Fruit fly (Drosophila melanogaster): Measurements from ENCODE around the gene Kaz1-ORFB.

DNA sequence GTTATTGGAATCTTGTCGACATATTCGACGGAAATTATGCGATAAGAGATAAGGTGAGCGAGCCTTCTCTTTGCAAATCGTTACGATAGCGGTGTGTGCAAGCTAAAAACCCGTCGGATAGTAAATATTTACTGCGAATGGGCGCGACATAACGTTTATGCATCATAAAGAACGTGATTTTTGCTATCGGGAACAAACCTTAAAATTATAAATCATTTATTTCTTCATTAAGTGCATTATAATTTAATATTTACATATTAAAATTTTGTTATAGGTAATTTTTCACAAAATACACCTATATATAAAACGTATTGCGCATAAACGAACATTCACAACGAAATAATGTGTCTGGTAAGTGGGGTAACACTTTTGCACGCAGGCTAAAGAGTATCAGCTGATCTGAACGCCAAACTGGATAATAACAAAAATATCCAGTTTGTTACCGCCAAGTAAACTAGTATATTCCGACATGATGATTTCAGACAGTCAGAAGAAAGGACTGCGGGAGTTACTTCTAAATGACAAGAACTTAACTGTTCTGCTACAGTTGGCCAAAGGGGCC, 10.6 kb upstream of the Kaz1-ORFB start, which contains the start of the genes Gk1 and CG13876:
- TF ChIP-seq CG8478 (optimal IDR thresholded peaks at IDR 0.05): no peak
- TF ChIP-seq usp (GFP tag; optimal IDR thresholded peaks at IDR 0.05): no peak
- TF ChIP-seq EcR (GFP tag; optimal IDR thresholded peaks at IDR 0.05): no peak
